Fruit fly (Drosophila melanogaster): ENCODE results near the gene CG32152.

- TF ChIP-seq lola (GFP tag; optimal IDR thresholded peaks at IDR 0.05) = no peak
- TF ChIP-seq psq (GFP tag; optimal IDR thresholded peaks at IDR 0.05) = no peak
Observed at dm6 chr3L:16160420-16161069, 16.7 kb upstream of the CG32152 start.

All from whole organism, wandering third instar larva.